Worm (Caenorhabditis elegans) whole organism, late embryonic: ENCODE measurements around the gene ceh-63.

Source experiments
- F13H6.1 ChIP-seq: sonication (generic microtip); optimal IDR thresholded peaks from 2 replicates; lab custom pipeline; 2016; ENCODE audit warnings: missing genetic modification characterization, missing compliant biosample characterization
- K02D7.2 ChIP-seq: sonication (generic microtip); optimal IDR thresholded peaks from 2 replicates; lab custom pipeline; 2017; ENCODE audit warnings: mild to moderate bottlenecking, missing genetic modification characterization, missing compliant biosample characterization
- ama-1 ChIP-seq: fragments of 150-350 bp; optimal IDR thresholded peaks from 2 replicates; lab custom pipeline; 2014
- nhr-232 ChIP-seq: sonication (generic microtip); optimal IDR thresholded peaks from 2 replicates; lab custom pipeline; 2016; ENCODE audit warnings: missing genetic modification characterization, missing compliant biosample characterization
- pax-1 ChIP-seq: fragments of 150-350 bp; optimal IDR thresholded peaks from 2 replicates; lab custom pipeline; 2014; ENCODE audit warnings: missing biosample characterization, missing genetic modification characterization
- rnt-1 ChIP-seq: sonication (generic microtip); optimal IDR thresholded peaks from 2 replicates; lab custom pipeline; 2016; ENCODE audit warnings: missing genetic modification characterization, missing compliant biosample characterization
- ttx-3 ChIP-seq: sonication (generic microtip); optimal IDR thresholded peaks from 2 replicates; lab custom pipeline; 2016; ENCODE audit warnings: missing genetic modification reagents, missing genetic modification characterization, missing compliant biosample characterization
- unc-55 ChIP-seq: sonication (generic microtip); optimal IDR thresholded peaks from 2 replicates; lab custom pipeline; 2017; ENCODE audit warnings: missing biosample characterization, missing genetic modification reagents, missing genetic modification characterization
- ztf-16 ChIP-seq: sonication (generic microtip); optimal IDR thresholded peaks from 2 replicates; lab custom pipeline; 2017; ENCODE audit warnings: missing genetic modification characterization, missing compliant biosample characterization

ce11 chrX:3655972-3656371 lies 17.9 kb downstream of the ceh-63 start, which contains the start of gene R11G1.7:
- TF ChIP-seq unc-55 (GFP tag; lab: Kevin White, UChicago), result no peak
- no peak for TF ChIP-seq K02D7.2 (tag; lab: Kevin White, UChicago)
- no peak for TF ChIP-seq nhr-232 (tag; lab: Kevin White, UChicago)
- TF ChIP-seq rnt-1 (tag; lab: Kevin White, UChicago), result no peak
- TF ChIP-seq pax-1 (tag; lab: Kevin White, UChicago), result no peak
- TF ChIP-seq ama-1 (lab: Kevin White, UChicago), result no peak
- TF ChIP-seq ztf-16 (tag; lab: Kevin White, UChicago), result no peak
- TF ChIP-seq ttx-3 (tag; lab: Kevin White, UChicago), result no peak
- no peak for TF ChIP-seq F13H6.1
